Fruit fly (Drosophila melanogaster) whole organism, embryonic: Measurements from ENCODE around the gene CG32772.

Source experiments
- Atf3 ChIP-seq: fragments of 200-800 bp; sonication (Bioruptor generic); optimal IDR thresholded peaks from 3 replicates; lab custom pipeline; 2016; ENCODE audit warnings: missing biosample characterization, missing genetic modification characterization
- B-H2 ChIP-seq: fragments of 200-800 bp; sonication (Bioruptor generic); optimal IDR thresholded peaks from 2 replicates; lab custom pipeline; 2018; ENCODE audit warnings: missing biosample characterization, mild to moderate bottlenecking, missing genetic modification characterization
- CG10979 ChIP-seq: fragments of 200-800 bp; sonication (Bioruptor generic); optimal IDR thresholded peaks from 2 replicates; lab custom pipeline; 2018; ENCODE audit warnings: missing biosample characterization, mild to moderate bottlenecking, missing genetic modification characterization, moderate library complexity
- CG11695 ChIP-seq: fragments of 200-800 bp; sonication (Bioruptor generic); IDR thresholded peaks from 3 replicates; pipeline ENCODE4 v1.3.6; 2022; ENCODE audit warnings: missing biosample characterization, missing genetic modification characterization
- CG12299 ChIP-seq: fragments of 200-800 bp; sonication (Bioruptor generic); optimal IDR thresholded peaks from 2 replicates; lab custom pipeline; 2018; ENCODE audit warnings: missing biosample characterization, mild to moderate bottlenecking, missing genetic modification characterization
- CG14014 ChIP-seq: fragments of 200-800 bp; sonication (Bioruptor generic); IDR thresholded peaks from 2 replicates; pipeline ENCODE4 v1.3.6; 2022; ENCODE audit warnings: missing biosample characterization, missing genetic modification characterization
- CG16779 ChIP-seq: fragments of 200-800 bp; sonication (Bioruptor generic); IDR thresholded peaks from 2 replicates; pipeline ENCODE4 v1.3.6; 2022; ENCODE audit warnings: missing biosample characterization, missing genetic modification characterization
- CG17912 ChIP-seq: fragments of 200-800 bp; sonication (Bioruptor generic); optimal IDR thresholded peaks from 2 replicates; lab custom pipeline; 2018; ENCODE audit warnings: missing biosample characterization, mild to moderate bottlenecking, missing genetic modification characterization
- CG18011 ChIP-seq: fragments of 200-800 bp; sonication (Bioruptor generic); optimal IDR thresholded peaks from 2 replicates; lab custom pipeline; 2017; ENCODE audit warnings: missing biosample characterization, missing genetic modification characterization, mild to moderate bottlenecking, moderate library complexity, missing genotype
- CG2116 ChIP-seq: fragments of 200-800 bp; sonication (Bioruptor generic); optimal IDR thresholded peaks from 3 replicates; lab custom pipeline; 2018; ENCODE audit warnings: missing biosample characterization, mild to moderate bottlenecking, missing genetic modification characterization
- CG2889 ChIP-seq: fragments of 200-800 bp; sonication (Bioruptor generic); IDR thresholded peaks from 3 replicates; pipeline ENCODE4 v1.3.6; 2022; ENCODE audit warnings: missing biosample characterization, missing genetic modification characterization
- CG30403 ChIP-seq: fragments of 200-800 bp; sonication (Bioruptor generic); optimal IDR thresholded peaks from 3 replicates; lab custom pipeline; 2016; ENCODE audit warnings: missing biosample characterization, missing genetic modification characterization
- CG31224 ChIP-seq: fragments of 200-800 bp; sonication (Bioruptor generic); IDR thresholded peaks from 2 replicates; pipeline ENCODE4 v1.3.6; 2022; ENCODE audit warnings: missing biosample characterization, missing genetic modification characterization
- CG31388 ChIP-seq: fragments of 200-800 bp; sonication (Bioruptor generic); optimal IDR thresholded peaks from 2 replicates; lab custom pipeline; 2016; ENCODE audit warnings: missing biosample characterization, missing genetic modification characterization
- CG3281 ChIP-seq: fragments of 200-800 bp; sonication (Bioruptor generic); optimal IDR thresholded peaks from 3 replicates; lab custom pipeline; 2017; ENCODE audit warnings: missing biosample characterization, mild to moderate bottlenecking, missing genetic modification characterization
- CG4328 ChIP-seq: fragments of 200-800 bp; sonication (Bioruptor generic); optimal IDR thresholded peaks from 3 replicates; lab custom pipeline; 2017; ENCODE audit warnings: missing biosample characterization, missing genetic modification reagents, missing genetic modification characterization
- CG4617 ChIP-seq: fragments of 200-800 bp; sonication (Bioruptor generic); optimal IDR thresholded peaks from 3 replicates; lab custom pipeline; 2016; ENCODE audit warnings: missing biosample characterization, missing genetic modification characterization, borderline replicate concordance
- CG5180 ChIP-seq: fragments of 200-800 bp; sonication (Bioruptor generic); optimal IDR thresholded peaks from 3 replicates; lab custom pipeline; 2017; ENCODE audit warnings: missing biosample characterization, missing genetic modification characterization, mild to moderate bottlenecking, moderate library complexity, missing genetic modification reagents
- CG6654 ChIP-seq: fragments of 200-800 bp; sonication (Bioruptor generic); optimal IDR thresholded peaks from 2 replicates; lab custom pipeline; 2017; ENCODE audit warnings: missing biosample characterization, mild to moderate bottlenecking, missing genetic modification characterization
- CG8924 ChIP-seq: fragments of 200-800 bp; optimal IDR thresholded peaks from 3 replicates; lab custom pipeline; 2019; ENCODE audit warnings: missing biosample characterization, mild to moderate bottlenecking, missing genetic modification characterization, moderate library complexity
- CG9437 ChIP-seq: fragments of 200-800 bp; sonication (Bioruptor generic); optimal IDR thresholded peaks from 2 replicates; lab custom pipeline; 2018; ENCODE audit warnings: missing biosample characterization, mild to moderate bottlenecking, missing genetic modification characterization
- Dad ChIP-seq: fragments of 200-800 bp; sonication (Bioruptor generic); optimal IDR thresholded peaks from 3 replicates; lab custom pipeline; 2016; ENCODE audit warnings: missing biosample characterization, missing genetic modification characterization
- Dbx ChIP-seq: fragments of 200-800 bp; sonication (Bioruptor generic); IDR thresholded peaks from 3 replicates; pipeline ENCODE4 v1.3.6; 2022; ENCODE audit warnings: missing biosample characterization, missing genetic modification characterization
- Deaf1 ChIP-seq: fragments of 200-800 bp; optimal IDR thresholded peaks from 3 replicates; lab custom pipeline; 2019; ENCODE audit warnings: missing biosample characterization, mild to moderate bottlenecking, missing genetic modification characterization, moderate library complexity
- Dfd ChIP-seq, 2 experiments: fragments of >200 bp; optimal IDR thresholded peaks; 2 replicates each; lab custom pipeline; 2017; ENCODE audit warnings: missing biosample characterization in 2 of 2, missing genetic modification characterization in 2 of 2
- Drgx ChIP-seq: fragments of 200-800 bp; sonication (Bioruptor generic); IDR thresholded peaks from 2 replicates; pipeline ENCODE4 v1.3.6; 2022; ENCODE audit warnings: missing biosample characterization, missing genetic modification characterization
- Fer1 ChIP-seq: fragments of 200-800 bp; sonication (Bioruptor generic); optimal IDR thresholded peaks from 2 replicates; lab custom pipeline; 2017; ENCODE audit warnings: missing biosample characterization, mild to moderate bottlenecking, missing genetic modification characterization
- Fer2 ChIP-seq: fragments of 200-800 bp; sonication (Bioruptor generic); optimal IDR thresholded peaks from 2 replicates; lab custom pipeline; 2018; ENCODE audit warnings: missing biosample characterization, mild to moderate bottlenecking, missing genetic modification characterization, moderate library complexity
- HLH54F ChIP-seq: fragments of 200-800 bp; sonication (Bioruptor generic); optimal IDR thresholded peaks from 3 replicates; lab custom pipeline; 2016; ENCODE audit warnings: missing biosample characterization, missing genetic modification characterization
- Hr51 ChIP-seq, 2 experiments: fragments of 200-800 bp; sonication (Bioruptor generic); optimal IDR thresholded peaks; 2 replicates in 1 of 2; 3 replicates in 1 of 2; lab custom pipeline; 2016 to 2018; ENCODE audit warnings: missing biosample characterization in 2 of 2, missing genetic modification characterization in 2 of 2, mild to moderate bottlenecking in 1 of 2, moderate library complexity in 1 of 2
- Lpt ChIP-seq: fragments of >200 bp; optimal IDR thresholded peaks from 2 replicates; lab custom pipeline; 2018; ENCODE audit warnings: missing biosample characterization, missing genetic modification characterization
- MTF-1 ChIP-seq: fragments of 200-800 bp; sonication (Bioruptor generic); optimal IDR thresholded peaks from 2 replicates; lab custom pipeline; 2018; ENCODE audit warnings: missing biosample characterization, mild to moderate bottlenecking, missing genetic modification characterization, borderline replicate concordance
- Optix ChIP-seq: fragments of 200-800 bp; sonication (Bioruptor generic); IDR thresholded peaks from 3 replicates; pipeline ENCODE4 v1.3.6; 2022; ENCODE audit warnings: missing biosample characterization, missing genetic modification characterization
- Sry-δ ChIP-seq: fragments of 200-800 bp; sonication (Bioruptor generic); optimal IDR thresholded peaks from 2 replicates; lab custom pipeline; 2016; ENCODE audit warnings: missing biosample characterization, missing genetic modification characterization
- TFAM ChIP-seq: fragments of 200-800 bp; sonication (Bioruptor generic); optimal IDR thresholded peaks from 2 replicates; lab custom pipeline; 2017; ENCODE audit warnings: missing biosample characterization, missing genetic modification characterization, inconsistent platforms
- caup ChIP-seq: fragments of 200-800 bp; sonication (Bioruptor generic); optimal IDR thresholded peaks from 3 replicates; lab custom pipeline; 2017; ENCODE audit warnings: missing biosample characterization, mild to moderate bottlenecking, missing genetic modification characterization, moderate library complexity; ENCODE audit not compliant: severe bottlenecking
- da ChIP-seq: fragments of 200-800 bp; sonication (Bioruptor generic); optimal IDR thresholded peaks from 2 replicates; lab custom pipeline; 2016; ENCODE audit warnings: missing biosample characterization, missing genetic modification characterization
- dan ChIP-seq: fragments of 200-800 bp; sonication (Bioruptor generic); IDR thresholded peaks from 2 replicates; pipeline ENCODE4 v1.3.6; 2022; ENCODE audit warnings: missing biosample characterization, missing genetic modification characterization
- dm ChIP-seq: fragments of 200-800 bp; sonication (Bioruptor generic); optimal IDR thresholded peaks from 3 replicates; lab custom pipeline; 2016; ENCODE audit warnings: missing biosample characterization, missing genetic modification characterization
- ftz-f1 ChIP-seq: fragments of 200-800 bp; sonication (Bioruptor generic); optimal IDR thresholded peaks from 2 replicates; lab custom pipeline; 2016; ENCODE audit warnings: missing biosample characterization, missing genetic modification characterization
- grn ChIP-seq: fragments of 200-800 bp; sonication (Bioruptor generic); optimal IDR thresholded peaks from 3 replicates; lab custom pipeline; 2017; ENCODE audit warnings: missing biosample characterization, missing genetic modification characterization
- her ChIP-seq: fragments of 200-800 bp; sonication (Bioruptor generic); optimal IDR thresholded peaks from 2 replicates; lab custom pipeline; 2016; ENCODE audit warnings: missing biosample characterization, missing genetic modification characterization
- ind ChIP-seq: fragments of 200-800 bp; sonication (Bioruptor generic); optimal IDR thresholded peaks from 3 replicates; lab custom pipeline; 2016; ENCODE audit warnings: missing biosample characterization, missing genetic modification characterization
- nerfin-1 ChIP-seq: fragments of 200-800 bp; sonication (Bioruptor generic); optimal IDR thresholded peaks from 3 replicates; lab custom pipeline; 2019; ENCODE audit warnings: missing biosample characterization, mild to moderate bottlenecking, missing genetic modification characterization, moderate library complexity
- onecut ChIP-seq: fragments of 200-800 bp; sonication (Bioruptor generic); IDR thresholded peaks from 2 replicates; pipeline ENCODE4 v1.3.6; 2022; ENCODE audit warnings: missing biosample characterization, missing genetic modification characterization
- row ChIP-seq: fragments of 200-800 bp; sonication (Bioruptor generic); IDR thresholded peaks from 3 replicates; pipeline ENCODE4 v1.3.6; 2022; ENCODE audit warnings: missing biosample characterization, missing genetic modification characterization
- schlank ChIP-seq: fragments of 200-800 bp; sonication (Bioruptor generic); optimal IDR thresholded peaks from 2 replicates; lab custom pipeline; 2018; ENCODE audit warnings: missing biosample characterization, mild to moderate bottlenecking, missing genetic modification characterization
- sens ChIP-seq: fragments of 200-800 bp; sonication (Bioruptor generic); peaks from one replicate; lab custom pipeline; 2016; ENCODE audit warnings: missing biosample characterization, missing genetic modification characterization
- trh ChIP-seq: fragments of 200-800 bp; sonication (Bioruptor generic); optimal IDR thresholded peaks from 2 replicates; lab custom pipeline; 2016; ENCODE audit warnings: missing biosample characterization, missing genetic modification characterization

Gene CG32772

DNA sequence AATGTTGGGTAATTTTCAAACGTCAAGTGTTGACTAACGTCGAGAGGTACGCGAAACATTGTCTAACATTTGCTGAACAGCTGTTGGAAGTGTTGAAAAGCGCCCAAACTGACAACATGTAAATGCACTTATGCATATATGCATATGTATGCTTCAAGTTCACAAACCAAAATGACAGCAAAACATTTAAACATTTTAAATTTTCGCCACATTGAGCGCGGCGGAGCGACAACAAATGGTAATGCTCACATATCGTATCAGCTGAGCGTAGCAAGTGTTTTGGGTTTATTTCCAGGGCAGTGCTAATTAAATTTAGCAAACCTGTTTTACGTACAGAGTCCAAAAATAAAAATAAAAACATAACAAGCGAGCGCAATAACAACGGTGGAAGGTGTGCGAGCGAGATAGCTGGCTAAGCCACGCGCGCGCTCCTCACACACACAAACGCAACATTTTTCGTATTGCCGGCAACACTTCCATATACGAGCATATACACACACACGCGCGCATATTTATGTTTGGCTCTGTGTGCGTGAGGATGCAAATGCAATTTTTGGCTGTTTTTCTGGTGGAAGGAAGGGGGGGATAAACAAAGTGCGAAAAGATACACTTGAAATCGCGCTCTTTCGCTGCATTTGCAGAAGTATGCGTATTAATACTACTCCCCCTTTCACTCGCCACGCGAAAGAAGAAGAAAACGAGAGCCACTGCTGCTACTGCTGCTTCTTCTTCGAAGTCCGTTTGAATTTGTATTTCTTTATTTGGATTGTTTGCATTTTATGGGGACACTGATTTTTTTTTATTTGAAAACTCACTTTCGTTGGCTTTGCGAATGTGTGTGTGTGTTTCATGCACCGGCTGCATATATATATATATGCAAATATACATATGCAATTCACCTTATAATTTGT, 21.5 kb downstream of the CG32772 start (continued):
- TF ChIP-seq CG2889 (GFP tag; lab: Robert Waterston, UW) = no peak
- no peak for TF ChIP-seq CG17912 (GFP tag; lab: Kevin White, UChicago)
- no peak for TF ChIP-seq Atf3 (GFP tag; lab: Kevin White, UChicago)
- peak; percentile 31 for TF ChIP-seq B-H2 (GFP tag; lab: Kevin White, UChicago)
- TF ChIP-seq Dfd (GFP tag; optimal IDR thresholded peaks at IDR 0.05; lab: Kevin White, UChicago) = no peak
- TF ChIP-seq CG3281 (GFP tag; lab: Kevin White, UChicago) = peak; percentile 46
- no peak for TF ChIP-seq ftz-f1 (GFP tag; lab: Kevin White, UChicago)
- TF ChIP-seq da = peak; percentile 3
- TF ChIP-seq grn (GFP tag; lab: Kevin White, UChicago) = no peak
- TF ChIP-seq CG2116 = peak; percentile 54
- TF ChIP-seq Drgx (GFP tag; lab: Robert Waterston, UW) = no peak
- peak; percentile 45 for TF ChIP-seq CG5180 (GFP tag; lab: Kevin White, UChicago)
- TF ChIP-seq onecut = peak; percentile 11; the same call in 1 of the 2 replicates
- peak; percentile 59 for TF ChIP-seq Fer1 (GFP tag; lab: Kevin White, UChicago)
- no peak for TF ChIP-seq CG31388 (GFP tag; lab: Kevin White, UChicago)
- no peak for TF ChIP-seq dan (GFP tag; lab: Robert Waterston, UW)
- no peak for TF ChIP-seq CG6654
- TF ChIP-seq Fer2 (tag; lab: Kevin White, UChicago) = no peak
- peak; percentile 17 for TF ChIP-seq CG10979 (tag; lab: Kevin White, UChicago)
- no peak for TF ChIP-seq trh (GFP tag; lab: Kevin White, UChicago)
- TF ChIP-seq CG18011 (GFP tag; lab: Kevin White, UChicago) = peak; percentile 11
- TF ChIP-seq Dad (GFP tag; lab: Kevin White, UChicago) = no peak
- no peak for TF ChIP-seq CG14014 (GFP tag; lab: Robert Waterston, UW)
- no peak for TF ChIP-seq row
- TF ChIP-seq CG11695 (GFP tag; lab: Robert Waterston, UW) = no peak
- no peak for TF ChIP-seq Deaf1
- TF ChIP-seq CG31224 = no peak
- TF ChIP-seq CG16779 (GFP tag; lab: Robert Waterston, UW) = no peak
- TF ChIP-seq TFAM (GFP tag; lab: Kevin White, UChicago) = no peak
- no peak for TF ChIP-seq Dbx (GFP tag; lab: Robert Waterston, UW)
- TF ChIP-seq ind (GFP tag; lab: Kevin White, UChicago) = peak; percentile 36
- TF ChIP-seq sens (GFP tag; lab: Kevin White, UChicago) = peak; percentile 87
- TF ChIP-seq Optix (GFP tag; lab: Robert Waterston, UW) = no peak
- TF ChIP-seq Sry-δ = peak; percentile 25
- peak; percentile 42 for TF ChIP-seq HLH54F (GFP tag; lab: Kevin White, UChicago)
- peak; percentile 22 for TF ChIP-seq CG4328 (GFP tag; lab: Kevin White, UChicago)
- TF ChIP-seq her (GFP tag; lab: Kevin White, UChicago) = peak; percentile 49
- peak; percentile 50 for TF ChIP-seq nerfin-1 (tag; lab: Kevin White, UChicago)
- TF ChIP-seq CG9437 (GFP tag; lab: Kevin White, UChicago) = peak; percentile 52
- peak; percentile 58 for TF ChIP-seq caup (GFP tag; lab: Kevin White, UChicago)
- peak; percentile 1 for TF ChIP-seq CG4617 (GFP tag; lab: Kevin White, UChicago)
- TF ChIP-seq Hr51 (GFP tag; optimal IDR thresholded peaks at IDR 0.05; lab: Kevin White, UChicago) = peak in 1 of 2 experiments; percentile 20
- no peak for TF ChIP-seq Lpt (GFP tag; lab: Kevin White, UChicago)
- peak; percentile 42 for TF ChIP-seq CG8924 (tag; lab: Kevin White, UChicago)
- TF ChIP-seq schlank (tag; lab: Kevin White, UChicago) = no peak
- peak; percentile 41 for TF ChIP-seq CG30403 (GFP tag; lab: Kevin White, UChicago)
- no peak for TF ChIP-seq MTF-1 (GFP tag; lab: Kevin White, UChicago)
- no peak for TF ChIP-seq CG12299 (tag; lab: Kevin White, UChicago)
- peak; percentile 62 for TF ChIP-seq dm
